Fruit fly (Drosophila melanogaster): Measurements from ENCODE around the gene comm3.

- TF ChIP-seq CG8478 (optimal IDR thresholded peaks at IDR 0.05) = no peak
- TF ChIP-seq CTCF (optimal IDR thresholded peaks at IDR 0.05) = no peak
Observed at dm6 chr3L:15679420-15679819, 31.9 kb upstream of the comm3 start, which contains the start of gene CG7304.
